Fruit fly (Drosophila melanogaster) whole organism, embryonic: ENCODE results near the gene CG46458.

Source experiments
- Awh ChIP-seq: fragments of 200-800 bp; sonication (Bioruptor generic); IDR thresholded peaks from 2 replicates; pipeline ENCODE4, ENCODE4 v1.3.6; 2022; ENCODE audit warnings: missing biosample characterization, missing genetic modification characterization
- B-H2 ChIP-seq: fragments of 200-800 bp; sonication (Bioruptor generic); optimal IDR thresholded peaks from 2 replicates; lab custom pipeline; 2018; ENCODE audit warnings: missing biosample characterization, mild to moderate bottlenecking, missing genetic modification characterization
- Bdp1 ChIP-seq: fragments of 200-800 bp; sonication (Bioruptor generic); optimal IDR thresholded peaks from 3 replicates; lab custom pipeline; 2016; ENCODE audit warnings: missing biosample characterization, missing genetic modification characterization
- CG12659 ChIP-seq: fragments of 200-800 bp; sonication (Bioruptor generic); optimal IDR thresholded peaks from 3 replicates; lab custom pipeline; 2017; ENCODE audit warnings: mild to moderate bottlenecking, missing biosample characterization, missing genetic modification reagents, missing genetic modification characterization
- CG12769 ChIP-seq: fragments of 200-800 bp; sonication (Bioruptor generic); optimal IDR thresholded peaks from 2 replicates; lab custom pipeline; 2019; ENCODE audit warnings: missing biosample characterization, mild to moderate bottlenecking, missing genetic modification characterization, moderate library complexity
- CG15011 ChIP-seq: fragments of 200-800 bp; sonication (Bioruptor generic); optimal IDR thresholded peaks from 3 replicates; lab custom pipeline; 2018; ENCODE audit warnings: missing biosample characterization, mild to moderate bottlenecking, missing genetic modification characterization
- CG1529 ChIP-seq: fragments of 200-800 bp; sonication (Bioruptor generic); optimal IDR thresholded peaks from 3 replicates; lab custom pipeline; 2018; ENCODE audit warnings: missing biosample characterization, missing genetic modification characterization
- CG17186 ChIP-seq: fragments of 200-800 bp; sonication (Bioruptor generic); optimal IDR thresholded peaks from 3 replicates; lab custom pipeline; 2017; ENCODE audit warnings: missing biosample characterization, missing genetic modification reagents, missing genetic modification characterization
- CG17359 ChIP-seq: fragments of 200-800 bp; sonication (Bioruptor generic); optimal IDR thresholded peaks from 3 replicates; lab custom pipeline; 2018; ENCODE audit warnings: missing biosample characterization, mild to moderate bottlenecking, missing genetic modification characterization, moderate library complexity
- CG18262 ChIP-seq: fragments of 200-800 bp; optimal IDR thresholded peaks from 3 replicates; lab custom pipeline; 2019; ENCODE audit warnings: missing biosample characterization, mild to moderate bottlenecking, missing genetic modification characterization, moderate library complexity
- CG2202 ChIP-seq: fragments of 200-800 bp; sonication (Bioruptor generic); optimal IDR thresholded peaks from 2 replicates; lab custom pipeline; 2018; ENCODE audit warnings: missing biosample characterization, mild to moderate bottlenecking, missing genetic modification characterization
- CG2889 ChIP-seq: fragments of 200-800 bp; sonication (Bioruptor generic); IDR thresholded peaks from 3 replicates; pipeline ENCODE4 v1.3.6; 2022; ENCODE audit warnings: missing biosample characterization, missing genetic modification characterization
- CG30020 ChIP-seq: fragments of 200-800 bp; optimal IDR thresholded peaks from 2 replicates; lab custom pipeline; 2019; ENCODE audit warnings: missing biosample characterization, mild to moderate bottlenecking, missing genetic modification characterization, moderate library complexity
- CG31388 ChIP-seq: fragments of 200-800 bp; sonication (Bioruptor generic); optimal IDR thresholded peaks from 2 replicates; lab custom pipeline; 2016; ENCODE audit warnings: missing biosample characterization, missing genetic modification characterization
- CG31441 ChIP-seq: fragments of 200-800 bp; sonication (Bioruptor generic); IDR thresholded peaks from 2 replicates; pipeline ENCODE4 v1.3.6; 2022; ENCODE audit warnings: missing biosample characterization, missing genetic modification characterization
- CG34376 ChIP-seq: fragments of 200-800 bp; sonication (Bioruptor generic); optimal IDR thresholded peaks from 2 replicates; lab custom pipeline; 2018; ENCODE audit warnings: missing biosample characterization, mild to moderate bottlenecking, missing genetic modification characterization
- CG43689 ChIP-seq: fragments of 200-800 bp; sonication (Bioruptor generic); IDR thresholded peaks from 2 replicates; pipeline ENCODE4 v1.3.6; 2022; ENCODE audit warnings: missing biosample characterization, missing genetic modification characterization
- CG5245 ChIP-seq: fragments of 200-800 bp; sonication (Bioruptor generic); optimal IDR thresholded peaks from 3 replicates; lab custom pipeline; 2016; ENCODE audit warnings: missing biosample characterization, missing genetic modification characterization
- CG7357 ChIP-seq: fragments of 200-800 bp; sonication (Bioruptor generic); IDR thresholded peaks from 3 replicates; pipeline ENCODE4 v1.3.6; 2022; ENCODE audit warnings: missing biosample characterization, missing genetic modification characterization
- CG7372 ChIP-seq: fragments of 200-800 bp; sonication (Bioruptor generic); IDR thresholded peaks from 2 replicates; pipeline ENCODE4 v1.3.6; 2022; ENCODE audit warnings: missing biosample characterization, missing genetic modification characterization
- CG8765 ChIP-seq: fragments of 200-800 bp; sonication (Bioruptor generic); IDR thresholded peaks from 2 replicates; pipeline ENCODE4 v1.3.6; 2022; ENCODE audit warnings: missing biosample characterization, missing genetic modification characterization
- CG9215 ChIP-seq: fragments of 200-800 bp; sonication (Bioruptor generic); IDR thresholded peaks from 2 replicates; pipeline ENCODE4 v1.3.6; 2022; ENCODE audit warnings: missing biosample characterization, missing genetic modification characterization
- CG9727 ChIP-seq: fragments of 200-800 bp; sonication (Bioruptor generic); optimal IDR thresholded peaks from 3 replicates; lab custom pipeline; 2017; ENCODE audit warnings: missing biosample characterization, mild to moderate bottlenecking, missing genetic modification characterization
- Deaf1 ChIP-seq: fragments of 200-800 bp; optimal IDR thresholded peaks from 3 replicates; lab custom pipeline; 2019; ENCODE audit warnings: missing biosample characterization, mild to moderate bottlenecking, missing genetic modification characterization, moderate library complexity
- Lpt ChIP-seq: fragments of >200 bp; optimal IDR thresholded peaks from 2 replicates; lab custom pipeline; 2018; ENCODE audit warnings: missing biosample characterization, missing genetic modification characterization
- Optix ChIP-seq: fragments of 200-800 bp; sonication (Bioruptor generic); IDR thresholded peaks from 3 replicates; pipeline ENCODE4 v1.3.6; 2022; ENCODE audit warnings: missing biosample characterization, missing genetic modification characterization
- Rfx ChIP-seq: fragments of 200-800 bp; sonication (Bioruptor generic); IDR thresholded peaks from 2 replicates; pipeline ENCODE4 v1.3.6; 2022; ENCODE audit warnings: missing biosample characterization, missing genetic modification characterization
- Xbp1 ChIP-seq: fragments of 200-800 bp; sonication (Bioruptor generic); optimal IDR thresholded peaks from 3 replicates; lab custom pipeline; 2016; ENCODE audit warnings: missing biosample characterization, mild to moderate bottlenecking, missing genetic modification characterization
- ash1 ChIP-seq: fragments of 200-800 bp; sonication (Bioruptor generic); optimal IDR thresholded peaks from 2 replicates; lab custom pipeline; 2018; ENCODE audit warnings: missing biosample characterization, mild to moderate bottlenecking, missing genetic modification characterization
- cato ChIP-seq: fragments of 200-800 bp; sonication (Bioruptor generic); optimal IDR thresholded peaks from 2 replicates; lab custom pipeline; 2016; ENCODE audit warnings: missing biosample characterization, missing genetic modification characterization, borderline replicate concordance
- dmrt99B ChIP-seq: fragments of 200-800 bp; sonication (Bioruptor generic); optimal IDR thresholded peaks from 2 replicates; lab custom pipeline; 2018; ENCODE audit warnings: missing biosample characterization, mild to moderate bottlenecking, missing genetic modification characterization, moderate library complexity
- emc ChIP-seq: fragments of 200-800 bp; sonication (Bioruptor generic); optimal IDR thresholded peaks from 2 replicates; lab custom pipeline; 2016; ENCODE audit warnings: missing biosample characterization, missing genetic modification characterization
- fd102C ChIP-seq: fragments of 200-800 bp; sonication (Bioruptor generic); optimal IDR thresholded peaks from 2 replicates; lab custom pipeline; 2018; ENCODE audit warnings: missing biosample characterization, mild to moderate bottlenecking, missing genetic modification characterization, moderate library complexity
- gce ChIP-seq: fragments of 200-800 bp; sonication (Bioruptor generic); IDR thresholded peaks from 3 replicates; pipeline ENCODE4 v1.3.6; 2022; ENCODE audit warnings: missing biosample characterization, missing genetic modification characterization
- gcm2 ChIP-seq: fragments of 200-800 bp; sonication (Bioruptor generic); optimal IDR thresholded peaks from 2 replicates; lab custom pipeline; 2016; ENCODE audit warnings: missing biosample characterization, missing genetic modification characterization
- ind ChIP-seq: fragments of 200-800 bp; sonication (Bioruptor generic); optimal IDR thresholded peaks from 3 replicates; lab custom pipeline; 2016; ENCODE audit warnings: missing biosample characterization, missing genetic modification characterization
- kay ChIP-seq: fragments of 200-800 bp; sonication (Bioruptor generic); optimal IDR thresholded peaks from 2 replicates; lab custom pipeline; 2016; ENCODE audit warnings: missing biosample characterization, missing genetic modification characterization
- ken ChIP-seq: fragments of 200-800 bp; sonication (Bioruptor generic); IDR thresholded peaks from 3 replicates; pipeline ENCODE4 v1.3.6; 2022; ENCODE audit warnings: missing biosample characterization, missing genetic modification characterization
- lilli ChIP-seq: fragments of 200-800 bp; sonication (Bioruptor generic); optimal IDR thresholded peaks from 3 replicates; lab custom pipeline; 2016; ENCODE audit warnings: missing biosample characterization, missing genetic modification characterization
- mld ChIP-seq: fragments of 200-800 bp; sonication (Bioruptor generic); IDR thresholded peaks from 3 replicates; pipeline ENCODE4 v1.3.6; 2022; ENCODE audit warnings: missing biosample characterization, missing genetic modification characterization; ENCODE audit not compliant: partially characterized antibody
- phol ChIP-seq: fragments of 200-800 bp; sonication (Bioruptor generic); optimal IDR thresholded peaks from 3 replicates; lab custom pipeline; 2018; ENCODE audit warnings: missing biosample characterization, mild to moderate bottlenecking, missing genetic modification characterization, moderate library complexity
- run ChIP-seq: fragments of 200-800 bp; sonication (Bioruptor generic); optimal IDR thresholded peaks from 3 replicates; lab custom pipeline; 2018; ENCODE audit warnings: missing biosample characterization, mild to moderate bottlenecking, missing genetic modification characterization
- schlank ChIP-seq: fragments of 200-800 bp; sonication (Bioruptor generic); optimal IDR thresholded peaks from 2 replicates; lab custom pipeline; 2018; ENCODE audit warnings: missing biosample characterization, mild to moderate bottlenecking, missing genetic modification characterization
- so ChIP-seq: fragments of 200-800 bp; sonication (Bioruptor generic); IDR thresholded peaks from 3 replicates; pipeline ENCODE4 v1.3.6; 2022; ENCODE audit warnings: missing biosample characterization, missing genetic modification characterization
- sqz ChIP-seq: fragments of 200-800 bp; sonication (Bioruptor generic); optimal IDR thresholded peaks from 3 replicates; lab custom pipeline; 2018; ENCODE audit warnings: missing biosample characterization, mild to moderate bottlenecking, missing genetic modification characterization
- tll ChIP-seq, 2 experiments: fragments of 200-800 bp in 1 of 2; fragments of >200 bp in 1 of 2; sonication (Bioruptor generic) in 1 of 2; optimal IDR thresholded peaks; 2 replicates each; lab custom pipeline; 2017 to 2019; ENCODE audit warnings: missing biosample characterization in 2 of 2, missing genetic modification characterization in 2 of 2, mild to moderate bottlenecking in 1 of 2, moderate library complexity in 1 of 2
- tup ChIP-seq: fragments of 200-800 bp; sonication (Bioruptor generic); optimal IDR thresholded peaks from 2 replicates; lab custom pipeline; 2016; ENCODE audit warnings: missing biosample characterization, mild to moderate bottlenecking, missing genetic modification characterization, moderate library complexity
- unc-4 ChIP-seq: fragments of 200-800 bp; sonication (Bioruptor generic); IDR thresholded peaks from 2 replicates; pipeline ENCODE4 v1.3.6; 2022; ENCODE audit warnings: missing biosample characterization, missing genetic modification characterization; ENCODE audit not compliant: partially characterized antibody
- vfl ChIP-seq: fragments of 200-800 bp; sonication (Bioruptor generic); optimal IDR thresholded peaks from 2 replicates; lab custom pipeline; 2016; ENCODE audit warnings: missing biosample characterization, missing genetic modification characterization
- zen ChIP-seq: fragments of 200-800 bp; sonication (Bioruptor generic); optimal IDR thresholded peaks from 3 replicates; lab custom pipeline; 2018; ENCODE audit warnings: missing biosample characterization, mild to moderate bottlenecking, missing genetic modification characterization, moderate library complexity

The CG46458 gene

dm6 chr3R:6914396-6914795 is 43.8 kb downstream of the CG46458 start (continued):
- TF ChIP-seq Deaf1 (tag; lab: Kevin White, UChicago), result peak; percentile 32
- no peak for TF ChIP-seq mld (GFP tag; lab: Robert Waterston, UW)
- TF ChIP-seq CG17359, result peak; percentile 67
- TF ChIP-seq CG17186, result peak; percentile 29
- TF ChIP-seq Awh, result peak; percentile 66; the same call in 1 of the 2 replicates
- peak; percentile 30; the same call in 1 of the 2 replicates for TF ChIP-seq CG9215 (GFP tag; lab: Robert Waterston, UW)
- peak; percentile 61 for TF ChIP-seq ind (GFP tag; lab: Kevin White, UChicago)
- peak; percentile 24 for TF ChIP-seq cato (GFP tag; lab: Kevin White, UChicago)
- TF ChIP-seq CG31441 (GFP tag; lab: Robert Waterston, UW), result peak; percentile 78
- TF ChIP-seq vfl (GFP tag; lab: Kevin White, UChicago), result no peak
- peak; percentile 70 for TF ChIP-seq Xbp1
- TF ChIP-seq CG12659 (GFP tag; lab: Kevin White, UChicago), result peak; percentile 38
- TF ChIP-seq Lpt (GFP tag; lab: Kevin White, UChicago), result no peak
- TF ChIP-seq CG7357, result peak; percentile 53; the same call in 2 of the 3 replicates
- TF ChIP-seq CG34376, result no peak
- peak; percentile 23 for TF ChIP-seq gcm2 (GFP tag; lab: Kevin White, UChicago)
- peak; percentile 40 for TF ChIP-seq emc
- 0 out of 3 replicates have a peak, but pooled peaks have one; percentile 28 for TF ChIP-seq CG2889 (GFP tag; lab: Robert Waterston, UW)
- TF ChIP-seq CG31388, result peak; percentile 56
- peak; percentile 17 for TF ChIP-seq CG30020 (tag; lab: Kevin White, UChicago)
- TF ChIP-seq so (GFP tag; lab: Robert Waterston, UW), result no peak
- peak; percentile 51 for TF ChIP-seq CG15011 (GFP tag; lab: Kevin White, UChicago)
- peak; percentile 87 for TF ChIP-seq fd102C (GFP tag; lab: Kevin White, UChicago)
- TF ChIP-seq CG12769, result peak; percentile 50
- TF ChIP-seq tup (GFP tag; lab: Kevin White, UChicago), result peak; percentile 38
- no peak for TF ChIP-seq run (tag; lab: Kevin White, UChicago)
- peak; percentile 92 for TF ChIP-seq CG9727
- no peak for TF ChIP-seq B-H2 (GFP tag; lab: Kevin White, UChicago)
- TF ChIP-seq gce (GFP tag; lab: Robert Waterston, UW), result peak; percentile 49; the same call in 1 of the 3 replicates
- TF ChIP-seq ash1 (GFP tag; lab: Kevin White, UChicago), result peak; percentile 0
- peak; percentile 78 for TF ChIP-seq CG2202 (tag; lab: Kevin White, UChicago)
- peak; percentile 37 for TF ChIP-seq CG1529 (GFP tag; lab: Kevin White, UChicago)
- peak; percentile 86 for TF ChIP-seq CG8765 (GFP tag; lab: Robert Waterston, UW)
- TF ChIP-seq phol, result peak; percentile 82
- peak in 1 of 2 experiments; percentile 87 for TF ChIP-seq tll (GFP tag; optimal IDR thresholded peaks at IDR 0.05; lab: Kevin White, UChicago)
- peak; percentile 3 for TF ChIP-seq kay (GFP tag; lab: Kevin White, UChicago)
- peak; percentile 46 for TF ChIP-seq Bdp1 (GFP tag; lab: Kevin White, UChicago)
- TF ChIP-seq CG18262, result peak; percentile 91
- TF ChIP-seq dmrt99B, result peak; percentile 72
- TF ChIP-seq CG7372 (GFP tag; lab: Robert Waterston, UW), result peak; percentile 57; the same call in 1 of the 2 replicates
- peak; percentile 78 for TF ChIP-seq CG5245 (GFP tag; lab: Kevin White, UChicago)
- peak; percentile 27 for TF ChIP-seq schlank (tag; lab: Kevin White, UChicago)
- peak; percentile 44 for TF ChIP-seq sqz
- peak; percentile 61; the same call in 1 of the 3 replicates for TF ChIP-seq Optix
- TF ChIP-seq lilli (GFP tag; lab: Kevin White, UChicago), result peak; percentile 68
- TF ChIP-seq CG43689 (GFP tag; lab: Robert Waterston, UW), result no peak
- TF ChIP-seq ken (GFP tag; lab: Robert Waterston, UW), result peak; percentile 66; the same call in 2 of the 3 replicates
- no peak for TF ChIP-seq unc-4 (GFP tag; lab: Robert Waterston, UW)
- TF ChIP-seq Rfx (GFP tag; lab: Robert Waterston, UW), result peak; percentile 75
- TF ChIP-seq zen (tag; lab: Kevin White, UChicago), result peak; percentile 98
